Fruit fly (Drosophila melanogaster) whole organism, embryonic: ENCODE results near the gene tbrd-1.

Experiments used
- Adf1 ChIP-seq: fragments of 200-800 bp; sonication (Bioruptor generic); IDR thresholded peaks from 2 replicates; pipeline ENCODE4 v1.3.6; 2022; ENCODE audit warnings: missing biosample characterization, missing genetic modification characterization
- CG10274 ChIP-seq: fragments of 200-800 bp; sonication (Bioruptor generic); optimal IDR thresholded peaks from 3 replicates; lab custom pipeline; 2017; ENCODE audit warnings: missing biosample characterization, mild to moderate bottlenecking, missing genetic modification characterization
- CG13287 ChIP-seq: fragments of 200-800 bp; sonication (Bioruptor generic); IDR thresholded peaks from 2 replicates; pipeline ENCODE4 v1.3.6; 2022; ENCODE audit warnings: missing biosample characterization, missing genetic modification characterization; ENCODE audit not compliant: partially characterized antibody
- CG13296 ChIP-seq: fragments of 200-800 bp; sonication (Bioruptor generic); optimal IDR thresholded peaks from 3 replicates; lab custom pipeline; 2018; ENCODE audit warnings: missing biosample characterization, mild to moderate bottlenecking, missing genetic modification characterization
- CG14710 ChIP-seq: fragments of 200-800 bp; sonication (Bioruptor generic); optimal IDR thresholded peaks from 3 replicates; lab custom pipeline; 2019; ENCODE audit warnings: missing biosample characterization, mild to moderate bottlenecking, missing genetic modification characterization, moderate library complexity
- CG15514 ChIP-seq: fragments of 200-800 bp; sonication (Bioruptor generic); optimal IDR thresholded peaks from 3 replicates; lab custom pipeline; 2017; ENCODE audit warnings: missing biosample characterization, missing genetic modification characterization, mild to moderate bottlenecking, moderate library complexity, missing genetic modification reagents
- CG16813 ChIP-seq: fragments of 200-800 bp; sonication (Bioruptor generic); IDR thresholded peaks from 3 replicates; pipeline ENCODE4 v1.3.6; 2022; ENCODE audit warnings: missing biosample characterization, missing genetic modification characterization; ENCODE audit not compliant: partially characterized antibody
- CG17186 ChIP-seq: fragments of 200-800 bp; sonication (Bioruptor generic); optimal IDR thresholded peaks from 3 replicates; lab custom pipeline; 2017; ENCODE audit warnings: missing biosample characterization, missing genetic modification reagents, missing genetic modification characterization
- CG17328 ChIP-seq: fragments of 200-800 bp; sonication (Bioruptor generic); IDR thresholded peaks from 2 replicates; pipeline ENCODE4 v1.3.6; 2022; ENCODE audit warnings: missing biosample characterization, missing genetic modification characterization
- CG17359 ChIP-seq: fragments of 200-800 bp; sonication (Bioruptor generic); optimal IDR thresholded peaks from 3 replicates; lab custom pipeline; 2018; ENCODE audit warnings: missing biosample characterization, mild to moderate bottlenecking, missing genetic modification characterization, moderate library complexity
- CG17612 ChIP-seq: fragments of 200-800 bp; sonication (Bioruptor generic); IDR thresholded peaks from 2 replicates; pipeline ENCODE4 v1.3.6; 2022; ENCODE audit warnings: missing biosample characterization, missing genetic modification characterization
- CG2889 ChIP-seq: fragments of 200-800 bp; sonication (Bioruptor generic); IDR thresholded peaks from 3 replicates; pipeline ENCODE4 v1.3.6; 2022; ENCODE audit warnings: missing biosample characterization, missing genetic modification characterization
- CG30431 ChIP-seq: fragments of 200-800 bp; sonication (Bioruptor generic); optimal IDR thresholded peaks from 2 replicates; lab custom pipeline; 2017; ENCODE audit warnings: missing biosample characterization, missing genetic modification characterization
- CG3281 ChIP-seq: fragments of 200-800 bp; sonication (Bioruptor generic); optimal IDR thresholded peaks from 3 replicates; lab custom pipeline; 2017; ENCODE audit warnings: missing biosample characterization, mild to moderate bottlenecking, missing genetic modification characterization
- CG3407 ChIP-seq: fragments of 200-800 bp; sonication (Bioruptor generic); optimal IDR thresholded peaks from 2 replicates; lab custom pipeline; 2018; ENCODE audit warnings: missing biosample characterization, mild to moderate bottlenecking, missing genetic modification characterization
- CG34422 ChIP-seq: fragments of 200-800 bp; sonication (Bioruptor generic); IDR thresholded peaks from 3 replicates; pipeline ENCODE4 v1.3.6; 2022; ENCODE audit warnings: missing biosample characterization, missing genetic modification characterization
- CG42726 ChIP-seq: fragments of 200-800 bp; sonication (Bioruptor generic); IDR thresholded peaks from 2 replicates; pipeline ENCODE4 v1.3.6; 2022; ENCODE audit warnings: missing biosample characterization, missing genetic modification characterization; ENCODE audit not compliant: partially characterized antibody
- CG4854 ChIP-seq: fragments of 200-800 bp; sonication (Bioruptor generic); optimal IDR thresholded peaks from 2 replicates; lab custom pipeline; 2016; ENCODE audit warnings: missing biosample characterization, missing genetic modification characterization, inconsistent platforms
- CG6791 ChIP-seq: fragments of 200-800 bp; sonication (Bioruptor generic); IDR thresholded peaks from 3 replicates; pipeline ENCODE4 v1.3.6; 2022; ENCODE audit warnings: missing biosample characterization, missing genetic modification characterization; ENCODE audit not compliant: partially characterized antibody
- Dip3 ChIP-seq: fragments of 200-800 bp; sonication (Bioruptor generic); optimal IDR thresholded peaks from 3 replicates; lab custom pipeline; 2016; ENCODE audit warnings: missing biosample characterization, missing genetic modification characterization
- Dll ChIP-seq: fragments of 200-800 bp; sonication (Bioruptor generic); IDR thresholded peaks from 4 replicates; pipeline ENCODE4 v1.3.6; 2022; ENCODE audit warnings: missing biosample characterization, missing genetic modification characterization; ENCODE audit not compliant: partially characterized antibody
- Doc2 ChIP-seq: fragments of 200-800 bp; sonication (Bioruptor generic); IDR thresholded peaks from 2 replicates; pipeline ENCODE4 v1.3.6; 2022; ENCODE audit warnings: missing biosample characterization, missing genetic modification characterization
- Doc3 ChIP-seq: fragments of 200-800 bp; sonication (Bioruptor generic); IDR thresholded peaks from 3 replicates; pipeline ENCODE4 v1.3.6; 2022; ENCODE audit warnings: missing biosample characterization, missing genetic modification characterization; ENCODE audit not compliant: partially characterized antibody
- Ets65A ChIP-seq: fragments of 200-800 bp; sonication (Bioruptor generic); peaks from one replicate; lab custom pipeline; 2016; ENCODE audit warnings: missing biosample characterization, missing genetic modification characterization
- HLH3B ChIP-seq: fragments of 200-800 bp; sonication (Bioruptor generic); IDR thresholded peaks from 2 replicates; pipeline ENCODE4 v1.3.6; 2022; ENCODE audit warnings: missing biosample characterization, missing genetic modification characterization
- MBD-R2 ChIP-seq: fragments of 200-800 bp; sonication (Bioruptor generic); IDR thresholded peaks from 2 replicates; pipeline ENCODE4 v1.3.6; 2022; ENCODE audit warnings: missing biosample characterization, missing genetic modification characterization
- Myb ChIP-seq: fragments of 200-800 bp; sonication (Bioruptor generic); optimal IDR thresholded peaks from 2 replicates; lab custom pipeline; 2016; ENCODE audit warnings: missing biosample characterization, missing genetic modification characterization
- NC2β ChIP-seq: fragments of 200-800 bp; sonication (Bioruptor generic); optimal IDR thresholded peaks from 2 replicates; lab custom pipeline; 2016; ENCODE audit warnings: missing biosample characterization, missing genetic modification characterization
- Sin3A ChIP-seq: fragments of >200 bp; optimal IDR thresholded peaks from 2 replicates; lab custom pipeline; 2018
- Ssrp ChIP-seq: fragments of 200-800 bp; sonication (Bioruptor generic); optimal IDR thresholded peaks from 2 replicates; lab custom pipeline; 2018; ENCODE audit warnings: missing biosample characterization, mild to moderate bottlenecking, missing genetic modification characterization, moderate library complexity
- amos ChIP-seq: fragments of 200-800 bp; sonication (Bioruptor generic); IDR thresholded peaks from 2 replicates; pipeline ENCODE4 v1.3.6; 2022; ENCODE audit warnings: missing biosample characterization, missing genetic modification characterization; ENCODE audit not compliant: partially characterized antibody
- ase ChIP-seq: fragments of 200-800 bp; sonication (Bioruptor generic); IDR thresholded peaks from 3 replicates; pipeline ENCODE4 v1.3.6; 2022; ENCODE audit warnings: missing biosample characterization, missing genetic modification characterization
- bbx ChIP-seq: fragments of 200-800 bp; sonication (Bioruptor generic); IDR thresholded peaks from 2 replicates; pipeline ENCODE4 v1.3.6; 2022; ENCODE audit warnings: missing biosample characterization, missing genetic modification characterization; ENCODE audit not compliant: partially characterized antibody
- br ChIP-seq: fragments of >200 bp; optimal IDR thresholded peaks from 2 replicates; lab custom pipeline; 2017
- gfzf ChIP-seq: fragments of 200-800 bp; sonication (Bioruptor generic); optimal IDR thresholded peaks from 2 replicates; lab custom pipeline; 2016; ENCODE audit warnings: missing biosample characterization, mild to moderate bottlenecking, missing genetic modification characterization, moderate library complexity
- hbn ChIP-seq: fragments of 200-800 bp; sonication (Bioruptor generic); IDR thresholded peaks from 2 replicates; pipeline ENCODE4 v1.3.6; 2022; ENCODE audit warnings: missing biosample characterization, missing genetic modification characterization; ENCODE audit not compliant: partially characterized antibody
- ind ChIP-seq: fragments of 200-800 bp; sonication (Bioruptor generic); optimal IDR thresholded peaks from 3 replicates; lab custom pipeline; 2016; ENCODE audit warnings: missing biosample characterization, missing genetic modification characterization
- klu ChIP-seq: fragments of 200-800 bp; sonication (Bioruptor generic); IDR thresholded peaks from 2 replicates; pipeline ENCODE4 v1.3.6; 2022; ENCODE audit warnings: missing biosample characterization, missing genetic modification characterization
- maf-S ChIP-seq: fragments of 200-800 bp; sonication (Bioruptor generic); optimal IDR thresholded peaks from 2 replicates; lab custom pipeline; 2016; ENCODE audit warnings: missing biosample characterization, missing genetic modification characterization
- scrt ChIP-seq: fragments of 200-800 bp; sonication (Bioruptor generic); optimal IDR thresholded peaks from 2 replicates; lab custom pipeline; 2018; ENCODE audit warnings: missing biosample characterization, mild to moderate bottlenecking, missing genetic modification characterization, moderate library complexity
- sens ChIP-seq: fragments of 200-800 bp; sonication (Bioruptor generic); peaks from one replicate; lab custom pipeline; 2016; ENCODE audit warnings: missing biosample characterization, missing genetic modification characterization
- sna ChIP-seq: fragments of 200-800 bp; sonication (Bioruptor generic); IDR thresholded peaks from 2 replicates; pipeline ENCODE4 v1.3.6; 2022; ENCODE audit warnings: missing biosample characterization, missing genetic modification characterization; ENCODE audit not compliant: partially characterized antibody
- ssp ChIP-seq: fragments of 200-800 bp; sonication (Bioruptor generic); IDR thresholded peaks from 2 replicates; pipeline ENCODE4 v1.3.6; 2022; ENCODE audit warnings: missing biosample characterization, missing genetic modification characterization
- stwl ChIP-seq: fragments of 200-800 bp; sonication (Bioruptor generic); optimal IDR thresholded peaks from 3 replicates; lab custom pipeline; 2018; ENCODE audit warnings: missing biosample characterization, mild to moderate bottlenecking, missing genetic modification characterization, moderate library complexity
- tgo ChIP-seq: fragments of 200-800 bp; sonication (Bioruptor generic); IDR thresholded peaks from 3 replicates; pipeline ENCODE4 v1.3.6; 2022; ENCODE audit warnings: missing biosample characterization, missing genetic modification characterization
- tna ChIP-seq: fragments of 200-800 bp; sonication (Bioruptor generic); IDR thresholded peaks from 2 replicates; pipeline ENCODE4 v1.3.6; 2022; ENCODE audit warnings: missing biosample characterization, missing genetic modification characterization; ENCODE audit not compliant: partially characterized antibody
- trem ChIP-seq: fragments of 200-800 bp; optimal IDR thresholded peaks from 3 replicates; lab custom pipeline; 2019; ENCODE audit warnings: missing biosample characterization, mild to moderate bottlenecking, missing genetic modification characterization, moderate library complexity
- twi ChIP-seq: fragments of 200-800 bp; optimal IDR thresholded peaks from 2 replicates; lab custom pipeline; 2019; ENCODE audit warnings: missing biosample characterization, mild to moderate bottlenecking, missing genetic modification characterization, moderate library complexity
- vvl ChIP-seq: fragments of 200-800 bp; sonication (Bioruptor generic); IDR thresholded peaks from 2 replicates; pipeline ENCODE4 v1.3.6; 2022; ENCODE audit warnings: missing biosample characterization, missing genetic modification characterization

Gene tbrd-1

dm6 chr3R:23927429-23927828 lies 34.1 kb upstream of the tbrd-1 start, which contains the start of gene CG13601 (continued):
- peak; percentile 23 for TF ChIP-seq CG17359 (tag; lab: Kevin White, UChicago)
- TF ChIP-seq klu (GFP tag; lab: Robert Waterston, UW) = no peak
- no peak for TF ChIP-seq tgo (GFP tag; lab: Robert Waterston, UW)
- TF ChIP-seq CG13296 (GFP tag; lab: Kevin White, UChicago) = peak; percentile 46
- TF ChIP-seq Ets65A = peak; percentile 72
- TF ChIP-seq tna (GFP tag; lab: Robert Waterston, UW) = no peak
- peak; percentile 9 for TF ChIP-seq ind (GFP tag; lab: Kevin White, UChicago)
- no peak for TF ChIP-seq CG3281 (GFP tag; lab: Kevin White, UChicago)
- no peak for TF ChIP-seq NC2β (GFP tag; lab: Kevin White, UChicago)

dm6 chr3R:23924200-23924599 lies 30.8 kb upstream of the tbrd-1 start, which contains the start of gene Ndc1:
Gene Ndc1, plus strand, starts transcription at chr3R:23924399.
- 0 out of 2 replicates have a peak, but pooled peaks have one; percentile 2 for TF ChIP-seq CG42726 (GFP tag; lab: Robert Waterston, UW)
- peak; percentile 6 for TF ChIP-seq stwl
- no peak for TF ChIP-seq vvl
- no peak for TF ChIP-seq scrt (GFP tag; lab: Kevin White, UChicago)
- peak; percentile 70 for TF ChIP-seq MBD-R2 (GFP tag; lab: Robert Waterston, UW)
- no peak for TF ChIP-seq CG30431 (GFP tag; lab: Kevin White, UChicago)
- peak; percentile 36; the same call in 1 of the 2 replicates for TF ChIP-seq hbn (GFP tag; lab: Robert Waterston, UW)
- no peak for TF ChIP-seq Dip3 (GFP tag; lab: Kevin White, UChicago)
- peak; percentile 96 for TF ChIP-seq Myb (GFP tag; lab: Kevin White, UChicago)
- TF ChIP-seq maf-S (GFP tag; lab: Kevin White, UChicago) = no peak
- peak; percentile 42 for TF ChIP-seq Sin3A (lab: Kevin White, UChicago)
- peak; percentile 37; the same call in 1 of the 2 replicates for TF ChIP-seq bbx (GFP tag; lab: Robert Waterston, UW)
- no peak for TF ChIP-seq CG4854
- TF ChIP-seq Dll (GFP tag; lab: Robert Waterston, UW) = peak; percentile 47; the same call in 2 of the 4 replicates
- no peak for TF ChIP-seq CG17328 (GFP tag; lab: Robert Waterston, UW)
- TF ChIP-seq Doc3 (GFP tag; lab: Robert Waterston, UW) = no peak
- peak; percentile 66 for TF ChIP-seq gfzf (GFP tag; lab: Kevin White, UChicago)
- peak; percentile 29; the same call in 1 of the 2 replicates for TF ChIP-seq Adf1 (GFP tag; lab: Robert Waterston, UW)
- no peak for TF ChIP-seq CG6791 (GFP tag; lab: Robert Waterston, UW)
- TF ChIP-seq CG13287 = peak; percentile 72
- TF ChIP-seq CG2889 (GFP tag; lab: Robert Waterston, UW) = no peak
- TF ChIP-seq CG3407 (GFP tag; lab: Kevin White, UChicago) = no peak
- TF ChIP-seq Ssrp (tag; lab: Kevin White, UChicago) = no peak
- 0 out of 3 replicates have a peak, but pooled peaks have one; percentile 11 for TF ChIP-seq CG34422 (GFP tag; lab: Robert Waterston, UW)
- no peak for TF ChIP-seq Doc2 (GFP tag; lab: Robert Waterston, UW)
- TF ChIP-seq HLH3B (GFP tag; lab: Robert Waterston, UW) = no peak
- no peak for TF ChIP-seq br (lab: Kevin White, UChicago)
- TF ChIP-seq amos = peak; percentile 15; the same call in 1 of the 2 replicates
- TF ChIP-seq CG10274 = no peak
- TF ChIP-seq CG15514 (GFP tag; lab: Kevin White, UChicago) = peak; percentile 25
- TF ChIP-seq ssp = peak; percentile 74
- peak; percentile 24; the same call in 1 of the 3 replicates for TF ChIP-seq CG16813
- peak; percentile 16; the same call in 1 of the 2 replicates for TF ChIP-seq sna (GFP tag; lab: Robert Waterston, UW)
- no peak for TF ChIP-seq twi
- TF ChIP-seq sens (GFP tag; lab: Kevin White, UChicago) = peak; percentile 49
- peak; percentile 88 for TF ChIP-seq CG17186 (GFP tag; lab: Kevin White, UChicago)
- TF ChIP-seq CG17612 (GFP tag; lab: Robert Waterston, UW) = no peak
- TF ChIP-seq CG14710 = peak; percentile 32
- TF ChIP-seq ase (GFP tag; lab: Robert Waterston, UW) = no peak
- TF ChIP-seq trem (tag; lab: Kevin White, UChicago) = peak; percentile 43
